Fruit fly (Drosophila melanogaster): ENCODE measurements around the gene CG10663.
A peak's percentile ranks its signal among the peaks of the same experiment; 100 is the strongest.

The CG10663 gene

dm6 chr3L:12484948-12485347 lies at the start of gene CG10663:
Gene CG10663, minus strand, starts transcription at chr3L:12485035.
- no peak for TF ChIP-seq CTCF (optimal IDR thresholded peaks at IDR 0.05)
- no peak for TF ChIP-seq CG8478 (optimal IDR thresholded peaks at IDR 0.05)

dm6 chr3L:12534318-12534717 lies 49.5 kb upstream of the CG10663 start, which contains the start of gene Pmm2:
Gene Pmm2, plus strand, starts transcription at chr3L:12534590.
- TF ChIP-seq CG8478 (optimal IDR thresholded peaks at IDR 0.05) (no peak), CTCF (optimal IDR thresholded peaks at IDR 0.05) (peak in 1 of 2 experiments; percentile 17)

dm6 chr3L:12533392-12534070 lies 48.7 kb upstream of the CG10663 start, which contains the start of the genes Tsf2 and CG34242:
Gene Tsf2, minus strand, starts transcription at chr3L:12533724.
Gene CG34242, plus strand, starts transcription at chr3L:12533996.
- TF ChIP-seq CTCF (optimal IDR thresholded peaks at IDR 0.05) (no peak), CG8478 (optimal IDR thresholded peaks at IDR 0.05) (no peak)

- TF ChIP-seq CTCF (optimal IDR thresholded peaks at IDR 0.05) (no peak), CG8478 (optimal IDR thresholded peaks at IDR 0.05) (no peak)
Measured at dm6 chr3L:12532220-12532619, 47.4 kb upstream of the CG10663 start.

dm6 chr3L:12530044-12530443 lies 45.2 kb upstream of the CG10663 start, which contains the start of gene nst:
Gene nst, minus strand, starts transcription at chr3L:12530171.
- TF ChIP-seq CG8478 (optimal IDR thresholded peaks at IDR 0.05): no peak
- TF ChIP-seq CTCF (optimal IDR thresholded peaks at IDR 0.05): no peak

- TF ChIP-seq CG8478 (optimal IDR thresholded peaks at IDR 0.05): no peak
- TF ChIP-seq CTCF (optimal IDR thresholded peaks at IDR 0.05): no peak
Measured at dm6 chr3L:12529431-12530007, 44.7 kb upstream of the CG10663 start.

- TF ChIP-seq CG8478 (optimal IDR thresholded peaks at IDR 0.05) (no peak), CTCF (optimal IDR thresholded peaks at IDR 0.05) (peak; percentile 77 to 91)
Measured at dm6 chr3L:12526433-12527113, 41.7 kb upstream of the CG10663 start, which contains the start of gene eIF2beta. Gene eIF2beta, minus strand, starts transcription at chr3L:12526731.

dm6 chr3L:12523941-12524340 lies 39.1 kb upstream of the CG10663 start, which contains the start of the genes ver and Gcn5:
Gene ver, plus strand, starts transcription at chr3L:12523987.
Gene Gcn5, minus strand, starts transcription at chr3L:12524014.
- TF ChIP-seq CG8478 (optimal IDR thresholded peaks at IDR 0.05) (no peak), CTCF (optimal IDR thresholded peaks at IDR 0.05) (no peak)

dm6 chr3L:12519315-12519714 lies 34.5 kb upstream of the CG10663 start:
- TF ChIP-seq CG8478 (optimal IDR thresholded peaks at IDR 0.05): no peak
- no peak for TF ChIP-seq CTCF (optimal IDR thresholded peaks at IDR 0.05)

- TF ChIP-seq CTCF (optimal IDR thresholded peaks at IDR 0.05) (no peak), CG8478 (optimal IDR thresholded peaks at IDR 0.05) (no peak)
Measured at dm6 chr3L:12517443-12518209, 32.8 kb upstream of the CG10663 start.

dm6 chr3L:12515691-12516455 lies 31.0 kb upstream of the CG10663 start:
- no peak for TF ChIP-seq CG8478 (optimal IDR thresholded peaks at IDR 0.05)
- TF ChIP-seq CTCF (optimal IDR thresholded peaks at IDR 0.05): no peak

dm6 chr3L:12514762-12515215 lies 30.0 kb upstream of the CG10663 start, which contains the start of the genes sti and tral:
Gene sti, minus strand, starts transcription at chr3L:12514815.
Gene tral, plus strand, starts transcription at chr3L:12515059.
- no peak for TF ChIP-seq CTCF (optimal IDR thresholded peaks at IDR 0.05)
- TF ChIP-seq CG8478 (optimal IDR thresholded peaks at IDR 0.05): no peak

dm6 chr3L:12507571-12507970 lies 22.7 kb upstream of the CG10663 start, which contains the start of gene CG10654:
Gene CG10654, minus strand, starts transcription at chr3L:12507840.
- no peak for TF ChIP-seq CTCF (optimal IDR thresholded peaks at IDR 0.05)
- TF ChIP-seq CG8478 (optimal IDR thresholded peaks at IDR 0.05): no peak
